Worm (Caenorhabditis elegans): ENCODE data around the gene Y39B6A.41.

DNA sequence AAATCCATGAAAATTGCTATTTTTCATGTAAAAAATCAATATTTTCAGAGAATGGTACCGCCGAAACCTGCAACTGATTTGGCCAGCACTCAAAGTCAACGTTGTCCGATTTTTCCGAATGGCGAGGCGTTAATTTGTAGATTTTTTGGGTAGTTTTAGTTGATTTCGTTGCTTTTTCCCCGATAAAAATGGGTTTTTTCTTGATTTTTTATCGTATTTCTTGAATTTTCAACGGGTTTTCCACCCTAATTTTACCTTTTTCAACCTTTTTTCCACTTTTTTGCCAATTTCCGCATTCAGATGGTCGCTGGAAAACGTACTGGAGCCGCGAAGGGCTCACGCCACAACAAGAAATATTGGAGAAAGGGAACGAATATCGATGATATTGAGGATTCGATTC, 23.9 kb upstream of the Y39B6A.41 start, which contains the start of gene Y39B6A.33:
- no peak for TF ChIP-seq pqm-1 (tag; optimal IDR thresholded peaks at IDR 0.05)
- TF ChIP-seq nhr-11 (tag; optimal IDR thresholded peaks at IDR 0.05): no peak
- TF ChIP-seq odd-2 (tag; optimal IDR thresholded peaks at IDR 0.05): no peak
- no peak for TF ChIP-seq syd-9 (tag; optimal IDR thresholded peaks at IDR 0.05)
- no peak for TF ChIP-seq ceh-45 (GFP tag; IDR thresholded peaks at IDR 0.05)
- no peak for TF ChIP-seq sox-2 (GFP tag; IDR thresholded peaks at IDR 0.05)
- no peak for TF ChIP-seq hlh-15 (tag; optimal IDR thresholded peaks at IDR 0.05)
